Worm (Caenorhabditis elegans) whole organism, mixed stage, embryonic: ENCODE measurements around the gene C44H4.4.

ENCODE experiments used
- elt-3 ChIP-seq: fragments of 150-350 bp; optimal IDR thresholded peaks from 2 replicates; lab custom pipeline; 2014; ENCODE audit warnings: missing biosample characterization, missing genetic modification characterization
- mep-1 ChIP-seq: fragments of 150-350 bp; optimal IDR thresholded peaks from 2 replicates; lab custom pipeline; 2017; ENCODE audit warnings: missing biosample characterization, missing genetic modification reagents, missing genetic modification characterization, inconsistent platforms
- nhr-76 ChIP-seq: sonication (generic microtip); optimal IDR thresholded peaks from 2 replicates; lab custom pipeline; 2017; ENCODE audit warnings: missing biosample characterization, missing genetic modification characterization
- ztf-11 ChIP-seq: fragments of 150-350 bp; optimal IDR thresholded peaks from 2 replicates; lab custom pipeline; 2014; ENCODE audit warnings: missing biosample characterization, missing genetic modification characterization

ce11 chrX:14589051-14589736, at the start of gene C44H4.4, which contains the start of gene tap-1:
- TF ChIP-seq elt-3 (tag; lab: Kevin White, UChicago), result no peak
- TF ChIP-seq nhr-76 (tag; lab: Kevin White, UChicago), result no peak
- peak; percentile 66 for TF ChIP-seq mep-1 (tag; lab: Kevin White, UChicago)
- no peak for TF ChIP-seq ztf-11
